Fruit fly (Drosophila melanogaster) whole organism, adult: ENCODE measurements around the gene whe.

Experiments used
- CG11617 ChIP-seq: fragments of 200-800 bp; sonication (Bioruptor generic); optimal IDR thresholded peaks from 2 replicates; lab custom pipeline; 2017; ENCODE audit warnings: mild to moderate bottlenecking, missing biosample characterization, missing genetic modification reagents, missing genetic modification characterization
- CG12768 ChIP-seq: fragments of 200-800 bp; sonication (Bioruptor generic); optimal IDR thresholded peaks from 2 replicates; lab custom pipeline; 2017; ENCODE audit warnings: missing biosample characterization, missing genetic modification characterization, mild to moderate bottlenecking, moderate library complexity, missing genetic modification reagents
- CG14711 ChIP-seq: fragments of 200-800 bp; sonication (Bioruptor generic); optimal IDR thresholded peaks from 2 replicates; lab custom pipeline; 2018; ENCODE audit warnings: missing biosample characterization, mild to moderate bottlenecking, missing genetic modification characterization, moderate library complexity
- CG1620 ChIP-seq: fragments of 200-800 bp; sonication (Bioruptor generic); optimal IDR thresholded peaks from 2 replicates; lab custom pipeline; 2016; ENCODE audit warnings: missing biosample characterization, missing genetic modification characterization
- CG33017 ChIP-seq: fragments of 200-800 bp; sonication (Bioruptor generic); optimal IDR thresholded peaks from 2 replicates; lab custom pipeline; 2018; ENCODE audit warnings: missing biosample characterization, mild to moderate bottlenecking, missing genetic modification characterization, moderate library complexity
- CG5204 ChIP-seq: fragments of 200-800 bp; sonication (Bioruptor generic); optimal IDR thresholded peaks from 2 replicates; lab custom pipeline; 2016; ENCODE audit warnings: missing biosample characterization, missing genetic modification characterization
- CG7045 ChIP-seq: fragments of 200-800 bp; sonication (Bioruptor generic); optimal IDR thresholded peaks from 2 replicates; lab custom pipeline; 2017; ENCODE audit warnings: missing biosample characterization, mild to moderate bottlenecking, missing genetic modification characterization
- CG7101 ChIP-seq: fragments of 200-800 bp; sonication (Bioruptor generic); optimal IDR thresholded peaks from 2 replicates; lab custom pipeline; 2018; ENCODE audit warnings: missing biosample characterization, mild to moderate bottlenecking, missing genetic modification characterization, moderate library complexity
- Clk ChIP-seq: fragments of 200-800 bp; sonication (Bioruptor generic); optimal IDR thresholded peaks from 2 replicates; lab custom pipeline; 2017; ENCODE audit warnings: missing biosample characterization, missing genetic modification characterization
- Crg-1 ChIP-seq: fragments of 200-800 bp; sonication (Bioruptor generic); optimal IDR thresholded peaks from 2 replicates; lab custom pipeline; 2016; ENCODE audit warnings: missing biosample characterization, missing genetic modification characterization
- Hr96 ChIP-seq: fragments of 200-800 bp; sonication (Bioruptor generic); optimal IDR thresholded peaks from 2 replicates; lab custom pipeline; 2016; ENCODE audit warnings: missing biosample characterization, missing genetic modification characterization
- Mnt ChIP-seq: fragments of 200-800 bp; sonication (Bioruptor generic); optimal IDR thresholded peaks from 2 replicates; lab custom pipeline; 2016; ENCODE audit warnings: missing biosample characterization, mild to moderate bottlenecking, missing genetic modification characterization
- bab1 ChIP-seq: fragments of 200-800 bp; sonication (Bioruptor generic); optimal IDR thresholded peaks from 3 replicates; lab custom pipeline; 2019; ENCODE audit warnings: missing biosample characterization, mild to moderate bottlenecking, missing genetic modification characterization, moderate library complexity
- cic ChIP-seq: fragments of 200-800 bp; sonication (Bioruptor generic); optimal IDR thresholded peaks from 2 replicates; lab custom pipeline; 2017; ENCODE audit warnings: missing biosample characterization, mild to moderate bottlenecking, missing genetic modification characterization, moderate library complexity
- cnc ChIP-seq, 2 experiments: fragments of >200 bp; optimal IDR thresholded peaks; 2 replicates each; lab custom pipeline; 2017
- kay ChIP-seq: fragments of 200-800 bp; sonication (Bioruptor generic); peaks from one replicate; lab custom pipeline; 2016; ENCODE audit warnings: missing biosample characterization, missing genetic modification characterization, borderline replicate concordance
- ovo ChIP-seq: fragments of 200-800 bp; sonication (Bioruptor generic); optimal IDR thresholded peaks from 2 replicates; lab custom pipeline; 2016; ENCODE audit warnings: missing biosample characterization, missing genetic modification characterization
- pad ChIP-seq: fragments of 200-800 bp; sonication (Bioruptor generic); optimal IDR thresholded peaks from 3 replicates; lab custom pipeline; 2017; ENCODE audit warnings: missing biosample characterization, missing genetic modification characterization, mild to moderate bottlenecking, moderate library complexity, missing genetic modification reagents
- tj ChIP-seq: fragments of 200-800 bp; sonication (Bioruptor generic); optimal IDR thresholded peaks from 3 replicates; lab custom pipeline; 2017; ENCODE audit warnings: missing biosample characterization, mild to moderate bottlenecking, missing genetic modification characterization, moderate library complexity
- toe ChIP-seq: fragments of 200-800 bp; sonication (Bioruptor generic); optimal IDR thresholded peaks from 2 replicates; lab custom pipeline; 2016; ENCODE audit warnings: missing biosample characterization, missing genetic modification characterization

whe gene

dm6 chrX:21369149-21369988 lies 33.2 kb downstream of the whe start:
- TF ChIP-seq CG11617 (GFP tag; lab: Kevin White, UChicago) (no peak), Crg-1 (GFP tag; lab: Kevin White, UChicago) (no peak), CG1620 (GFP tag; lab: Kevin White, UChicago) (peak; percentile 27), CG7101 (peak; percentile 14), tj (peak; percentile 30), toe (GFP tag; lab: Kevin White, UChicago) (no peak), pad (no peak), CG5204 (GFP tag; lab: Kevin White, UChicago) (peak; percentile 5), cnc (optimal IDR thresholded peaks at IDR 0.05; lab: Kevin White, UChicago) (no peak), CG7045 (GFP tag; lab: Kevin White, UChicago) (no peak), CG33017 (tag; lab: Kevin White, UChicago) (no peak), cic (GFP tag; lab: Kevin White, UChicago) (no peak), ovo (peak; percentile 6), kay (GFP tag; lab: Kevin White, UChicago) (no peak), Clk (GFP tag; lab: Kevin White, UChicago) (no peak), CG12768 (GFP tag; lab: Kevin White, UChicago) (peak; percentile 24), CG14711 (tag; lab: Kevin White, UChicago) (no peak), Hr96 (GFP tag; lab: Kevin White, UChicago) (no peak), Mnt (peak; percentile 21), bab1 (GFP tag; lab: Kevin White, UChicago) (no peak)

dm6 chrX:21368410-21368918 lies 34.1 kb downstream of the whe start:
- TF ChIP-seq CG1620 (GFP tag; lab: Kevin White, UChicago) (peak; percentile 21), CG7045 (GFP tag; lab: Kevin White, UChicago) (no peak), CG7101 (peak; percentile 20), CG12768 (GFP tag; lab: Kevin White, UChicago) (no peak), CG14711 (tag; lab: Kevin White, UChicago) (peak; percentile 78), CG11617 (GFP tag; lab: Kevin White, UChicago) (no peak), cnc (optimal IDR thresholded peaks at IDR 0.05; lab: Kevin White, UChicago) (no peak), cic (GFP tag; lab: Kevin White, UChicago) (peak; percentile 69), CG33017 (tag; lab: Kevin White, UChicago) (no peak), bab1 (GFP tag; lab: Kevin White, UChicago) (no peak), CG5204 (GFP tag; lab: Kevin White, UChicago) (no peak), tj (peak; percentile 93), Mnt (peak; percentile 73), ovo (peak; percentile 94), kay (GFP tag; lab: Kevin White, UChicago) (no peak), pad (peak; percentile 3), toe (GFP tag; lab: Kevin White, UChicago) (no peak), Clk (GFP tag; lab: Kevin White, UChicago) (no peak), Crg-1 (GFP tag; lab: Kevin White, UChicago) (no peak), Hr96 (GFP tag; lab: Kevin White, UChicago) (no peak)

- peak; percentile 100 for TF ChIP-seq CG11617 (GFP tag; lab: Kevin White, UChicago)
- peak; percentile 99 for TF ChIP-seq bab1 (GFP tag; lab: Kevin White, UChicago)
- peak; percentile 100 for TF ChIP-seq Hr96 (GFP tag; lab: Kevin White, UChicago)
- peak; percentile 40 to 67 for TF ChIP-seq cnc (optimal IDR thresholded peaks at IDR 0.05; lab: Kevin White, UChicago)
- peak; percentile 96 for TF ChIP-seq tj
- peak; percentile 97 for TF ChIP-seq CG33017 (tag; lab: Kevin White, UChicago)
- peak; percentile 99 for TF ChIP-seq ovo
- TF ChIP-seq pad, result peak; percentile 96
- peak; percentile 98 for TF ChIP-seq toe (GFP tag; lab: Kevin White, UChicago)
- peak; percentile 99 for TF ChIP-seq CG7101
- peak; percentile 98 for TF ChIP-seq Mnt
- TF ChIP-seq cic (GFP tag; lab: Kevin White, UChicago), result peak; percentile 93
- peak; percentile 98 for TF ChIP-seq Clk (GFP tag; lab: Kevin White, UChicago)
- TF ChIP-seq CG12768 (GFP tag; lab: Kevin White, UChicago), result peak; percentile 99
- peak; percentile 96 for TF ChIP-seq CG14711 (tag; lab: Kevin White, UChicago)
- peak; percentile 99 for TF ChIP-seq Crg-1 (GFP tag; lab: Kevin White, UChicago)
- TF ChIP-seq kay (GFP tag; lab: Kevin White, UChicago), result peak; percentile 98
- TF ChIP-seq CG7045 (GFP tag; lab: Kevin White, UChicago), result peak; percentile 98
- TF ChIP-seq CG1620 (GFP tag; lab: Kevin White, UChicago), result peak; percentile 99
- peak; percentile 98 for TF ChIP-seq CG5204 (GFP tag; lab: Kevin White, UChicago)
Observed at dm6 chrX:21367363-21368072, 35.1 kb downstream of the whe start.

dm6 chrX:21366311-21366990 lies 36.1 kb downstream of the whe start:
- TF ChIP-seq bab1 (GFP tag; lab: Kevin White, UChicago), result peak; percentile 90
- peak; percentile 89 for TF ChIP-seq Clk (GFP tag; lab: Kevin White, UChicago)
- no peak for TF ChIP-seq kay (GFP tag; lab: Kevin White, UChicago)
- peak; percentile 86 for TF ChIP-seq Mnt
- TF ChIP-seq Hr96 (GFP tag; lab: Kevin White, UChicago), result no peak
- peak; percentile 71 for TF ChIP-seq ovo
- peak; percentile 91 for TF ChIP-seq CG14711 (tag; lab: Kevin White, UChicago)
- peak; percentile 97 for TF ChIP-seq CG7101
- peak; percentile 85 for TF ChIP-seq CG1620 (GFP tag; lab: Kevin White, UChicago)
- TF ChIP-seq CG11617 (GFP tag; lab: Kevin White, UChicago), result peak; percentile 95
- peak; percentile 74 for TF ChIP-seq toe (GFP tag; lab: Kevin White, UChicago)
- TF ChIP-seq tj, result peak; percentile 72
- TF ChIP-seq cic (GFP tag; lab: Kevin White, UChicago), result peak; percentile 82
- peak; percentile 95 for TF ChIP-seq CG33017 (tag; lab: Kevin White, UChicago)
- peak; percentile 93 for TF ChIP-seq CG7045 (GFP tag; lab: Kevin White, UChicago)
- peak; percentile 56 for TF ChIP-seq CG5204 (GFP tag; lab: Kevin White, UChicago)
- TF ChIP-seq Crg-1 (GFP tag; lab: Kevin White, UChicago), result peak; percentile 81
- TF ChIP-seq CG12768 (GFP tag; lab: Kevin White, UChicago), result peak; percentile 94
- TF ChIP-seq pad, result peak; percentile 93
- no peak for TF ChIP-seq cnc (optimal IDR thresholded peaks at IDR 0.05; lab: Kevin White, UChicago)
